Fruit fly (Drosophila melanogaster) whole organism, pupa: ENCODE data around the gene Proc.

Source experiments
- CG12605 ChIP-seq: fragments of 200-800 bp; sonication (Bioruptor generic); IDR thresholded peaks from 2 replicates; pipeline ENCODE4 v1.3.6; 2022; ENCODE audit warnings: missing biosample characterization, missing genetic modification characterization
- CG32121 ChIP-seq: fragments of 200-800 bp; sonication (Bioruptor generic); IDR thresholded peaks from 2 replicates; pipeline ENCODE4 v1.3.6; 2022; ENCODE audit warnings: missing biosample characterization, missing genetic modification characterization
- CG8301 ChIP-seq: fragments of 200-800 bp; sonication (Bioruptor generic); optimal IDR thresholded peaks from 2 replicates; lab custom pipeline; 2018; ENCODE audit warnings: missing biosample characterization, mild to moderate bottlenecking, missing genetic modification characterization
- Snoo ChIP-seq: fragments of 200-800 bp; sonication (Bioruptor generic); optimal IDR thresholded peaks from 3 replicates; lab custom pipeline; 2017; ENCODE audit warnings: missing biosample characterization, mild to moderate bottlenecking, missing genetic modification characterization, inconsistent platforms
- rn ChIP-seq: fragments of 200-800 bp; sonication (Bioruptor generic); IDR thresholded peaks from 2 replicates; pipeline ENCODE4 v1.3.6; 2022; ENCODE audit warnings: missing biosample characterization, missing genetic modification characterization

DNA sequence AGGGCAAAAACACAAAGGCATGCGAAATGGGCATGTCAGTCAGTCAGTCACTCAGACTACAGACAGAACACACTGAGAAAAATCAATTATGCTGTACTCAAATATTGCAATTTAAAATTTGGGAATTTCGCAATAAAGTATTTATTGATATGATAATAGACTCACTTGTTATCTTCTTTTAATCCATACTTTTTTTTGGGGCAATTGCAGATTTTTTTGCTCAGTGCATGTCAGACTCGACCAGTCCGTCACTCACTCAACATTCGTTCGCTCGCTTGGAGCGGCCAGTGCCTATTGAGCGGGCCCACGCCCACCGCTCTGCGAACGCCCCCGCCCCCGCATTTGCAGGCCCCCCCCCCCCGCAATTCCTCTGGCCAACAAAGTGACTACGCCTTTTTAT lies 45.1 kb upstream of the Proc start:
- peak; percentile 71 for TF ChIP-seq CG32121 (GFP tag; lab: Robert Waterston, UW)
- TF ChIP-seq CG12605 (GFP tag; lab: Robert Waterston, UW) = peak; percentile 73
- peak; percentile 75 for TF ChIP-seq rn (GFP tag; lab: Robert Waterston, UW)
- TF ChIP-seq CG8301 = peak; percentile 40
- peak; percentile 96 for TF ChIP-seq Snoo
